Worm (Caenorhabditis elegans) whole organism, L1 larva: ENCODE measurements around the gene F46H5.5.

Experiments
- C04F5.9 ChIP-seq: sonication (generic microtip); optimal IDR thresholded peaks from 2 replicates; lab custom pipeline; 2016; ENCODE audit warnings: missing genetic modification characterization, missing compliant biosample characterization
- C34B4.2 ChIP-seq: sonication (generic microtip); optimal IDR thresholded peaks from 2 replicates; lab custom pipeline; 2017; ENCODE audit warnings: mild to moderate bottlenecking, missing genetic modification characterization, missing compliant biosample characterization
- Y116A8C.19 ChIP-seq: sonication (generic microtip); optimal IDR thresholded peaks from 2 replicates; lab custom pipeline; 2016; ENCODE audit warnings: missing compliant biosample characterization, missing genetic modification characterization, borderline replicate concordance
- ama-1 ChIP-seq: fragments of 150-350 bp; optimal IDR thresholded peaks from 2 replicates; lab custom pipeline; 2014
- ceh-8 ChIP-seq: fragments of 200-800 bp; sonication (Bioruptor generic); optimal IDR thresholded peaks from 2 replicates; lab custom pipeline; 2018; ENCODE audit warnings: mild to moderate bottlenecking, missing genetic modification characterization, moderate library complexity, missing compliant biosample characterization
- dsc-1 ChIP-seq: sonication (generic microtip); optimal IDR thresholded peaks from 2 replicates; lab custom pipeline; 2016; ENCODE audit warnings: mild to moderate bottlenecking, missing genetic modification characterization, missing compliant biosample characterization
- efl-1 ChIP-seq, 4 experiments: fragments of 150-350 bp; optimal IDR thresholded peaks in 3 of 4; peaks in 1 of 4; 1 replicate in 1 of 4; 2 replicates in 3 of 4; lab custom pipeline; 2014; ENCODE audit warnings: missing biosample characterization in 2 of 4, missing genetic modification characterization in 2 of 4, missing genetic modification reagents in 2 of 4
- egl-13 ChIP-seq: sonication (generic microtip); optimal IDR thresholded peaks from 2 replicates; lab custom pipeline; 2016; ENCODE audit warnings: missing genotype, missing genetic modification reagents, missing genetic modification characterization, missing compliant biosample characterization
- elt-2 ChIP-seq: sonication (generic microtip); optimal IDR thresholded peaks from 2 replicates; lab custom pipeline; 2016; ENCODE audit warnings: missing genetic modification characterization, mild to moderate bottlenecking, inconsistent platforms, missing compliant biosample characterization, missing genetic modification reagents
- fkh-4 ChIP-seq: sonication (generic microtip); optimal IDR thresholded peaks from 2 replicates; lab custom pipeline; 2016; ENCODE audit warnings: missing compliant biosample characterization, missing genetic modification characterization, borderline replicate concordance
- grh-1 ChIP-seq: fragments of 200-800 bp; sonication (Bioruptor generic); IDR thresholded peaks from 2 replicates; pipeline ENCODE4 v1.3.6; 2022; ENCODE audit warnings: missing genetic modification reagents, missing genetic modification characterization, missing compliant biosample characterization
- irx-1 ChIP-seq: sonication (generic microtip); optimal IDR thresholded peaks from 2 replicates; lab custom pipeline; 2016; ENCODE audit warnings: missing genetic modification characterization, missing compliant biosample characterization
- isw-1 ChIP-seq: fragments of 200-800 bp; sonication (Bioruptor generic); IDR thresholded peaks from 2 replicates; pipeline ENCODE4 v1.3.6; 2022; ENCODE audit warnings: missing genetic modification characterization, missing compliant biosample characterization
- jun-1 ChIP-seq: fragments of 150-350 bp; optimal IDR thresholded peaks from 2 replicates; lab custom pipeline; 2014; ENCODE audit warnings: missing biosample characterization, missing genetic modification reagents, missing genetic modification characterization
- lin-13 ChIP-seq: fragments of 150-350 bp; optimal IDR thresholded peaks from 2 replicates; lab custom pipeline; 2014; ENCODE audit warnings: missing biosample characterization, missing genetic modification reagents, missing genetic modification characterization
- lin-15B ChIP-seq: fragments of 150-350 bp; sonication (generic microtip); optimal IDR thresholded peaks from 3 replicates; lab custom pipeline; 2014; ENCODE audit warnings: missing biosample characterization, missing genetic modification characterization
- lin-35 ChIP-seq, 2 experiments: fragments of 150-350 bp; optimal IDR thresholded peaks; 2 replicates each; lab custom pipeline; 2014; ENCODE audit warnings: missing biosample characterization in 2 of 2, missing genetic modification characterization in 2 of 2, missing genetic modification reagents in 2 of 2
- lin-39 ChIP-seq: fragments of 150-350 bp; optimal IDR thresholded peaks from 2 replicates; lab custom pipeline; 2014; ENCODE audit warnings: missing biosample characterization, missing genetic modification reagents, missing genetic modification characterization
- lir-3 ChIP-seq: sonication (generic microtip); optimal IDR thresholded peaks from 2 replicates; lab custom pipeline; 2016; ENCODE audit warnings: mild to moderate bottlenecking, missing genetic modification characterization, moderate library complexity, missing compliant biosample characterization; ENCODE audit not compliant: poor library complexity
- lsy-2 ChIP-seq, 2 experiments: fragments of 150-350 bp; optimal IDR thresholded peaks; 2 replicates each; lab custom pipeline; 2014; ENCODE audit warnings: missing biosample characterization in 2 of 2, missing genetic modification characterization in 2 of 2
- mef-2 ChIP-seq: fragments of 150-350 bp; optimal IDR thresholded peaks from 2 replicates; lab custom pipeline; 2014; ENCODE audit warnings: missing biosample characterization, missing genetic modification characterization
- nhr-11 ChIP-seq: fragments of 150-350 bp; optimal IDR thresholded peaks from 2 replicates; lab custom pipeline; 2014; ENCODE audit warnings: missing biosample characterization, missing genetic modification characterization
- nhr-19 ChIP-seq: fragments of 200-800 bp; sonication (Bioruptor generic); conservative IDR thresholded peaks from 2 replicates; pipeline ENCODE4 v1.3.6; 2022; ENCODE audit warnings: missing genetic modification characterization, missing compliant biosample characterization
- nhr-237 ChIP-seq: fragments of 150-350 bp; optimal IDR thresholded peaks from 2 replicates; lab custom pipeline; 2014; ENCODE audit warnings: missing biosample characterization, missing genetic modification characterization
- nhr-47 ChIP-seq: sonication (generic microtip); optimal IDR thresholded peaks from 2 replicates; lab custom pipeline; 2016; ENCODE audit warnings: mild to moderate bottlenecking, missing genetic modification characterization, moderate library complexity, missing compliant biosample characterization
- nhr-76 ChIP-seq: sonication (generic microtip); optimal IDR thresholded peaks from 2 replicates; lab custom pipeline; 2017; ENCODE audit warnings: missing biosample characterization, missing genetic modification characterization
- nhr-84 ChIP-seq: sonication (generic microtip); optimal IDR thresholded peaks from 2 replicates; lab custom pipeline; 2017; ENCODE audit warnings: missing biosample characterization, missing genetic modification characterization
- nhr-90 ChIP-seq: sonication (generic microtip); optimal IDR thresholded peaks from 2 replicates; lab custom pipeline; 2016; ENCODE audit warnings: mild to moderate bottlenecking, missing genetic modification characterization, missing compliant biosample characterization; ENCODE audit not compliant: poor library complexity
- pag-3 ChIP-seq: sonication (generic microtip); optimal IDR thresholded peaks from 2 replicates; lab custom pipeline; 2017; ENCODE audit warnings: missing genetic modification characterization, mild to moderate bottlenecking, missing compliant biosample characterization, antibody characterized with exemption, borderline replicate concordance; ENCODE audit not compliant: insufficient read depth
- rnt-1 ChIP-seq: sonication (generic microtip); optimal IDR thresholded peaks from 2 replicates; lab custom pipeline; 2016; ENCODE audit warnings: mild to moderate bottlenecking, missing genetic modification characterization, moderate library complexity, missing compliant biosample characterization
- skn-1 ChIP-seq: fragments of 150-350 bp; optimal IDR thresholded peaks from 2 replicates; lab custom pipeline; 2014; ENCODE audit warnings: missing biosample characterization, missing genetic modification characterization
- snpc-4 ChIP-seq: fragments of 150-350 bp; optimal IDR thresholded peaks from 2 replicates; lab custom pipeline; 2014; ENCODE audit warnings: missing biosample characterization, missing genetic modification characterization
- snu-23 ChIP-seq: sonication (generic microtip); optimal IDR thresholded peaks from 2 replicates; lab custom pipeline; 2016; ENCODE audit warnings: missing genetic modification characterization, missing compliant biosample characterization
- sox-4 ChIP-seq: sonication (generic microtip); optimal IDR thresholded peaks from 2 replicates; lab custom pipeline; 2016; ENCODE audit warnings: missing genetic modification characterization, missing compliant biosample characterization
- sup-37 ChIP-seq: fragments of 200-800 bp; sonication (Bioruptor generic); optimal IDR thresholded peaks from 2 replicates; lab custom pipeline; 2018; ENCODE audit warnings: mild to moderate bottlenecking, missing genetic modification characterization, missing compliant biosample characterization
- swsn-7 ChIP-seq: sonication (generic microtip); optimal IDR thresholded peaks from 2 replicates; lab custom pipeline; 2016; ENCODE audit warnings: missing genetic modification characterization, missing compliant biosample characterization
- unc-130 ChIP-seq: fragments of 150-350 bp; optimal IDR thresholded peaks from 2 replicates; lab custom pipeline; 2017; ENCODE audit warnings: missing biosample characterization, missing genetic modification characterization, inconsistent platforms
- unc-62 ChIP-seq: fragments of 150-350 bp; optimal IDR thresholded peaks from 2 replicates; lab custom pipeline; 2014; ENCODE audit warnings: missing biosample characterization, missing genetic modification reagents, missing genetic modification characterization
- unc-86 ChIP-seq: sonication (generic microtip); optimal IDR thresholded peaks from 2 replicates; lab custom pipeline; 2016; ENCODE audit warnings: missing genetic modification characterization, missing compliant biosample characterization
- zag-1 ChIP-seq: fragments of 150-350 bp; optimal IDR thresholded peaks from 2 replicates; lab custom pipeline; 2014; ENCODE audit warnings: missing biosample characterization, missing genetic modification characterization

The F46H5.5 gene

ce11 chrX:7298652-7299051 lies 41.9 kb upstream of the F46H5.5 start, which contains the start of gene K03A1.4:
Gene K03A1.4 (minus strand): TSS chrX:7298752.
- TF ChIP-seq fkh-4 (tag; lab: Kevin White, UChicago), result no peak
- TF ChIP-seq nhr-47 (tag; lab: Kevin White, UChicago), result no peak
- TF ChIP-seq rnt-1 (tag; lab: Kevin White, UChicago), result no peak
- no peak for TF ChIP-seq swsn-7 (tag; lab: Kevin White, UChicago)
- TF ChIP-seq dsc-1, result no peak
- TF ChIP-seq nhr-237, result no peak
- TF ChIP-seq unc-130 (tag; lab: Kevin White, UChicago), result no peak
- no peak for TF ChIP-seq pag-3 (tag; lab: Kevin White, UChicago)
- TF ChIP-seq lin-13, result no peak
- TF ChIP-seq, all 84 proteins: peak for 0

- TF ChIP-seq lin-39 (tag; lab: Kevin White, UChicago) (no peak), nhr-76 (tag; lab: Kevin White, UChicago) (no peak), jun-1 (tag; lab: Kevin White, UChicago) (no peak), nhr-90 (tag; lab: Kevin White, UChicago) (no peak), dsc-1 (no peak), lir-3 (tag; lab: Kevin White, UChicago) (no peak), C04F5.9 (tag; lab: Kevin White, UChicago) (no peak), grh-1 (GFP tag; lab: Robert Waterston, UW) (no peak), fkh-4 (tag; lab: Kevin White, UChicago) (no peak), isw-1 (no peak), unc-86 (tag; lab: Kevin White, UChicago) (no peak), Y116A8C.19 (no peak), sox-4 (tag; lab: Kevin White, UChicago) (no peak), ama-1 (lab: Kevin White, UChicago) (no peak), rnt-1 (tag; lab: Kevin White, UChicago) (no peak), C34B4.2 (tag; lab: Kevin White, UChicago) (no peak), swsn-7 (tag; lab: Kevin White, UChicago) (no peak), irx-1 (tag; lab: Kevin White, UChicago) (no peak)
Observed at ce11 chrX:7296310-7296709, 39.5 kb upstream of the F46H5.5 start.

- TF ChIP-seq Y116A8C.19 (no peak), ceh-8 (GFP tag; lab: Kevin White, UChicago) (no peak), elt-2 (peak; percentile 31), sup-37 (GFP tag; lab: Kevin White, UChicago) (no peak), mef-2 (no peak), snpc-4 (tag; lab: Kevin White, UChicago) (no peak), dsc-1 (no peak), snu-23 (GFP tag; lab: Kevin White, UChicago) (no peak), jun-1 (tag; lab: Kevin White, UChicago) (no peak), grh-1 (GFP tag; lab: Robert Waterston, UW) (no peak), nhr-11 (tag; lab: Kevin White, UChicago) (no peak), zag-1 (tag; lab: Kevin White, UChicago) (no peak), unc-62 (GFP tag; lab: Kevin White, UChicago) (no peak), nhr-47 (tag; lab: Kevin White, UChicago) (no peak), egl-13 (tag; lab: Kevin White, UChicago) (no peak), skn-1 (tag; lab: Kevin White, UChicago) (no peak), lin-15B (tag; lab: Kevin White, UChicago) (no peak), nhr-84 (tag; lab: Kevin White, UChicago) (no peak), nhr-19 (GFP tag; lab: Robert Waterston, UW) (no peak), swsn-7 (tag; lab: Kevin White, UChicago) (no peak), efl-1 (optimal IDR thresholded peaks at IDR 0.05; lab: Kevin White, UChicago) (no peak), efl-1 (GFP tag; optimal IDR thresholded peaks at IDR 0.05 in 1 of 2; lab: Kevin White, UChicago) (peak in 1 of 2 experiments; percentile 62), C34B4.2 (tag; lab: Kevin White, UChicago) (no peak), lsy-2 (tag; optimal IDR thresholded peaks at IDR 0.05; lab: Kevin White, UChicago) (no peak), lin-35 (GFP tag; optimal IDR thresholded peaks at IDR 0.05; lab: Kevin White, UChicago) (peak in 1 of 2 experiments; percentile 21)
Observed at ce11 chrX:7291810-7292209, 35.0 kb upstream of the F46H5.5 start, which contains the start of gene lron-7. Gene lron-7 (plus strand): TSS chrX:7292132.
